Worm (Caenorhabditis elegans) whole organism, late embryonic: ENCODE data around the gene F55E10.1.

ENCODE experiments used
- Y22D7AL.16 ChIP-seq: sonication (generic microtip); optimal IDR thresholded peaks from 2 replicates; lab custom pipeline; 2016; ENCODE audit warnings: missing genetic modification characterization, missing compliant biosample characterization
- ceh-24 ChIP-seq: sonication (generic microtip); optimal IDR thresholded peaks from 2 replicates; lab custom pipeline; 2016; ENCODE audit warnings: mild to moderate bottlenecking, missing genetic modification characterization, missing compliant biosample characterization
- ceh-30 ChIP-seq: fragments of 150-350 bp; optimal IDR thresholded peaks from 2 replicates; lab custom pipeline; 2014; ENCODE audit warnings: missing biosample characterization, missing genetic modification characterization
- ceh-9 ChIP-seq: sonication (generic microtip); optimal IDR thresholded peaks from 2 replicates; lab custom pipeline; 2016; ENCODE audit warnings: mild to moderate bottlenecking, missing genetic modification characterization, inconsistent platforms, missing compliant biosample characterization
- elt-4 ChIP-seq: sonication (generic microtip); optimal IDR thresholded peaks from 2 replicates; lab custom pipeline; 2016; ENCODE audit warnings: missing genetic modification characterization, missing compliant biosample characterization
- hlh-30 ChIP-seq: sonication (generic microtip); optimal IDR thresholded peaks from 2 replicates; lab custom pipeline; 2017; ENCODE audit warnings: antibody characterized with exemption, missing genetic modification characterization, missing compliant biosample characterization; ENCODE audit not compliant: insufficient read depth
- pha-4 ChIP-seq: fragments of 150-350 bp; optimal IDR thresholded peaks from 2 replicates; lab custom pipeline; 2018; ENCODE audit warnings: missing biosample characterization, missing genetic modification reagents, missing genetic modification characterization
- pqm-1 ChIP-seq: sonication (generic microtip); optimal IDR thresholded peaks from 2 replicates; lab custom pipeline; 2016; ENCODE audit warnings: missing genetic modification characterization, missing compliant biosample characterization
- syd-9 ChIP-seq: sonication (generic microtip); optimal IDR thresholded peaks from 2 replicates; lab custom pipeline; 2016; ENCODE audit warnings: mild to moderate bottlenecking, missing genetic modification characterization, moderate library complexity, missing compliant biosample characterization
- tbx-7 ChIP-seq: sonication (generic microtip); optimal IDR thresholded peaks from 2 replicates; lab custom pipeline; 2016; ENCODE audit warnings: missing genotype, missing genetic modification characterization, missing compliant biosample characterization
- unc-86 ChIP-seq: sonication (generic microtip); optimal IDR thresholded peaks from 2 replicates; lab custom pipeline; 2016; ENCODE audit warnings: missing genetic modification characterization, missing compliant biosample characterization

- TF ChIP-seq ceh-24 (no peak), Y22D7AL.16 (tag; lab: Kevin White, UChicago) (no peak), hlh-30 (no peak), elt-4 (tag; lab: Kevin White, UChicago) (no peak), ceh-9 (no peak), pqm-1 (tag; lab: Kevin White, UChicago) (no peak), ceh-30 (tag; lab: Kevin White, UChicago) (no peak), syd-9 (tag; lab: Kevin White, UChicago) (no peak), pha-4 (no peak), tbx-7 (no peak), unc-86 (tag; lab: Kevin White, UChicago) (no peak)
Observed at ce11 chrX:8350984-8351383, 9.2 kb downstream of the F55E10.1 start, which contains the start of gene npr-28.
